Worm (Caenorhabditis elegans): ENCODE measurements around the gene C18A3.7.
A peak's percentile ranks its signal among the peaks of the same experiment; 100 is the strongest.

Gene C18A3.7

ce11 chrII:5712126-5712525 is 18.1 kb downstream of the C18A3.7 start (continued):
- TF ChIP-seq ama-1 (optimal IDR thresholded peaks at IDR 0.05) (no peak), ama-1 (GFP tag; optimal IDR thresholded peaks at IDR 0.05) (peak in 1 of 2 experiments; percentile 45), Y53F4B.3 (GFP tag; IDR thresholded peaks at IDR 0.05) (no peak), lsl-1 (GFP tag; optimal IDR thresholded peaks at IDR 0.05) (no peak), ztf-28 (GFP tag; IDR thresholded peaks at IDR 0.05) (no peak), ztf-22 (GFP tag; optimal IDR thresholded peaks at IDR 0.05) (no peak), aptf-2 (GFP tag; conservative IDR thresholded peaks at IDR 0.05) (no peak), F55B11.4 (tag; optimal IDR thresholded peaks at IDR 0.05; ENCODE audit: borderline replicate concordance, insufficient read depth) (no peak), lsy-27 (tag; optimal IDR thresholded peaks at IDR 0.05; ENCODE audit: borderline replicate concordance, insufficient read depth) (no peak)

- TF ChIP-seq K12H6.12 (tag; optimal IDR thresholded peaks at IDR 0.05) (no peak), tbx-9 (tag; optimal IDR thresholded peaks at IDR 0.05; ENCODE audit: borderline replicate concordance) (no peak), Y79H2A.3 (GFP tag; conservative IDR thresholded peaks at IDR 0.05) (no peak), egrh-3 (GFP tag; IDR thresholded peaks at IDR 0.05) (no peak), ekl-4 (GFP tag; IDR thresholded peaks at IDR 0.05) (no peak), C06A6.2 (GFP tag; conservative IDR thresholded peaks at IDR 0.05) (no peak), lin-26 (GFP tag; IDR thresholded peaks at IDR 0.05) (no peak), ceh-91 (GFP tag; IDR thresholded peaks at IDR 0.05) (no peak), fkh-3 (tag; optimal IDR thresholded peaks at IDR 0.05) (no peak), egl-18 (GFP tag; IDR thresholded peaks at IDR 0.05) (no peak), ceh-40 (GFP tag; IDR thresholded peaks at IDR 0.05) (no peak), aptf-3 (GFP tag; IDR thresholded peaks at IDR 0.05) (no peak), ztf-3 (GFP tag; optimal IDR thresholded peaks at IDR 0.05) (no peak), let-526 (GFP tag; IDR thresholded peaks at IDR 0.05) (no peak), K11D2.4 (GFP tag; IDR thresholded peaks at IDR 0.05) (no peak), Y53G8AR.9 (GFP tag; conservative IDR thresholded peaks at IDR 0.05) (no peak), nhr-120 (GFP tag; IDR thresholded peaks at IDR 0.05) (no peak)
These were observed 19.4 kb downstream of the C18A3.7 start for ce11 chrII:5710835-5711234.

ce11 chrII:5708154-5708553 is 22.1 kb downstream of the C18A3.7 start:
- TF ChIP-seq B0336.3 (GFP tag; IDR thresholded peaks at IDR 0.05) = no peak
- TF ChIP-seq hrde-1 (tag; optimal IDR thresholded peaks at IDR 0.05; ENCODE audit: borderline replicate concordance) = no peak
- TF ChIP-seq let-526 (GFP tag; IDR thresholded peaks at IDR 0.05) = no peak

- TF ChIP-seq nfyb-1 (GFP tag; IDR thresholded peaks at IDR 0.05) (0 out of 2 replicates have a peak, but pooled peaks have one; percentile 34), F22D6.2 (tag; optimal IDR thresholded peaks at IDR 0.05) (no peak)
These were observed 22.7 kb downstream of the C18A3.7 start, which contains the start of gene osta-2 for ce11 chrII:5707532-5707931. Gene osta-2 (plus strand): TSS chrII:5707691.

ce11 chrII:5704479-5704878 is 25.8 kb downstream of the C18A3.7 start:
- TF ChIP-seq chd-7 (tag; optimal IDR thresholded peaks at IDR 0.05) = no peak
- no peak for TF ChIP-seq ceh-58 (GFP tag; IDR thresholded peaks at IDR 0.05)
- TF ChIP-seq pha-4 (tag; optimal IDR thresholded peaks at IDR 0.05) = no peak
- TF ChIP-seq rcor-1 (GFP tag; IDR thresholded peaks at IDR 0.05) = no peak
- no peak for TF ChIP-seq zfh-2 (GFP tag; conservative IDR thresholded peaks at IDR 0.05)
- no peak for TF ChIP-seq F23B12.7 (tag; optimal IDR thresholded peaks at IDR 0.05; ENCODE audit: insufficient read depth)
- TF ChIP-seq snpc-1.3 (tag; optimal IDR thresholded peaks at IDR 0.05; ENCODE audit: insufficient read depth) = no peak
- TF ChIP-seq lsl-1 (GFP tag; optimal IDR thresholded peaks at IDR 0.05) = no peak
- no peak for TF ChIP-seq ets-4 (GFP tag; optimal IDR thresholded peaks at IDR 0.05)
- TF ChIP-seq lin-54 (GFP tag; optimal IDR thresholded peaks at IDR 0.05) = no peak
- no peak for TF ChIP-seq mes-4 (tag; optimal IDR thresholded peaks at IDR 0.05)
- no peak for TF ChIP-seq attf-6 (GFP tag; IDR thresholded peaks at IDR 0.05)

Measured in whole organism, young adult.